Fruit fly (Drosophila melanogaster) whole organism, embryonic: Measurements from ENCODE around the gene Dhdds.

Experiments used
- Ada2b ChIP-seq: fragments of 200-800 bp; sonication (Bioruptor generic); IDR thresholded peaks from 2 replicates; pipeline ENCODE4 v1.3.6; 2022; ENCODE audit warnings: missing biosample characterization, missing genetic modification characterization
- B-H1 ChIP-seq: fragments of 200-800 bp; sonication (Bioruptor generic); IDR thresholded peaks from 3 replicates; pipeline ENCODE4 v1.3.6; 2022; ENCODE audit warnings: missing biosample characterization, missing genetic modification characterization
- CG10274 ChIP-seq: fragments of 200-800 bp; sonication (Bioruptor generic); optimal IDR thresholded peaks from 3 replicates; lab custom pipeline; 2017; ENCODE audit warnings: missing biosample characterization, mild to moderate bottlenecking, missing genetic modification characterization
- CG13424 ChIP-seq: fragments of 200-800 bp; sonication (Bioruptor generic); optimal IDR thresholded peaks from 2 replicates; lab custom pipeline; 2019; ENCODE audit warnings: missing biosample characterization, mild to moderate bottlenecking, missing genetic modification characterization, moderate library complexity
- CG13775 ChIP-seq: fragments of 200-800 bp; sonication (Bioruptor generic); optimal IDR thresholded peaks from 3 replicates; lab custom pipeline; 2017; ENCODE audit warnings: missing biosample characterization, mild to moderate bottlenecking, missing genetic modification characterization
- CG14441 ChIP-seq: fragments of 200-800 bp; sonication (Bioruptor generic); IDR thresholded peaks from 2 replicates; pipeline ENCODE4 v1.3.6; 2022; ENCODE audit warnings: missing biosample characterization, missing genetic modification characterization
- CG18262 ChIP-seq: fragments of 200-800 bp; optimal IDR thresholded peaks from 3 replicates; lab custom pipeline; 2019; ENCODE audit warnings: missing biosample characterization, mild to moderate bottlenecking, missing genetic modification characterization, moderate library complexity
- CG1832 ChIP-seq: fragments of 200-800 bp; sonication (Bioruptor generic); optimal IDR thresholded peaks from 2 replicates; lab custom pipeline; 2017; ENCODE audit warnings: missing biosample characterization, mild to moderate bottlenecking, missing genetic modification characterization, inconsistent platforms
- CG2678 ChIP-seq: fragments of 200-800 bp; sonication (Bioruptor generic); optimal IDR thresholded peaks from 3 replicates; lab custom pipeline; 2019; ENCODE audit warnings: missing biosample characterization, mild to moderate bottlenecking, missing genetic modification characterization, moderate library complexity
- CG3847 ChIP-seq: fragments of 200-800 bp; sonication (Bioruptor generic); IDR thresholded peaks from 2 replicates; pipeline ENCODE4 v1.3.6; 2022; ENCODE audit warnings: missing biosample characterization, missing genetic modification characterization
- CG42726 ChIP-seq: fragments of 200-800 bp; sonication (Bioruptor generic); IDR thresholded peaks from 2 replicates; pipeline ENCODE4 v1.3.6; 2022; ENCODE audit warnings: missing biosample characterization, missing genetic modification characterization; ENCODE audit not compliant: partially characterized antibody
- CG6689 ChIP-seq: fragments of 200-800 bp; sonication (Bioruptor generic); IDR thresholded peaks from 2 replicates; pipeline ENCODE4 v1.3.6; 2022; ENCODE audit warnings: missing biosample characterization, missing genetic modification characterization
- CG7271 ChIP-seq: fragments of 200-800 bp; sonication (Bioruptor generic); optimal IDR thresholded peaks from 2 replicates; lab custom pipeline; 2018; ENCODE audit warnings: missing biosample characterization, mild to moderate bottlenecking, missing genetic modification characterization, moderate library complexity
- CG7556 ChIP-seq: fragments of 200-800 bp; sonication (Bioruptor generic); optimal IDR thresholded peaks from 2 replicates; lab custom pipeline; 2017; ENCODE audit warnings: missing biosample characterization, mild to moderate bottlenecking, missing genetic modification characterization
- CG8765 ChIP-seq: fragments of 200-800 bp; sonication (Bioruptor generic); IDR thresholded peaks from 2 replicates; pipeline ENCODE4 v1.3.6; 2022; ENCODE audit warnings: missing biosample characterization, missing genetic modification characterization
- CG9437 ChIP-seq: fragments of 200-800 bp; sonication (Bioruptor generic); optimal IDR thresholded peaks from 2 replicates; lab custom pipeline; 2018; ENCODE audit warnings: missing biosample characterization, mild to moderate bottlenecking, missing genetic modification characterization
- Chrac-16 ChIP-seq: fragments of 200-800 bp; sonication (Bioruptor generic); optimal IDR thresholded peaks from 3 replicates; lab custom pipeline; 2016; ENCODE audit warnings: missing biosample characterization, missing genetic modification characterization
- Dp ChIP-seq: fragments of 200-800 bp; sonication (Bioruptor generic); optimal IDR thresholded peaks from 2 replicates; lab custom pipeline; 2018; ENCODE audit warnings: missing biosample characterization, mild to moderate bottlenecking, missing genetic modification characterization, moderate library complexity
- Eip74EF ChIP-seq, 2 experiments: fragments of 200-800 bp in 1 of 2; fragments of >200 bp in 1 of 2; sonication (Bioruptor generic) in 1 of 2; optimal IDR thresholded peaks; 2 replicates each; lab custom pipeline; 2017 to 2019; ENCODE audit warnings: missing biosample characterization in 2 of 2, missing genetic modification characterization in 2 of 2, mild to moderate bottlenecking in 1 of 2, moderate library complexity in 1 of 2
- Fer2 ChIP-seq: fragments of 200-800 bp; sonication (Bioruptor generic); optimal IDR thresholded peaks from 2 replicates; lab custom pipeline; 2018; ENCODE audit warnings: missing biosample characterization, mild to moderate bottlenecking, missing genetic modification characterization, moderate library complexity
- Gsc ChIP-seq: fragments of 200-800 bp; sonication (Bioruptor generic); IDR thresholded peaks from 2 replicates; pipeline ENCODE4 v1.3.6; 2022; ENCODE audit warnings: missing biosample characterization, missing genetic modification characterization
- H2.0 ChIP-seq: fragments of 200-800 bp; sonication (Bioruptor generic); IDR thresholded peaks from 2 replicates; pipeline ENCODE4 v1.3.6; 2022; ENCODE audit warnings: missing biosample characterization, missing genetic modification characterization
- Hmr ChIP-seq: fragments of 200-800 bp; sonication (Bioruptor generic); optimal IDR thresholded peaks from 3 replicates; lab custom pipeline; 2017; ENCODE audit warnings: mild to moderate bottlenecking, missing biosample characterization, missing genetic modification reagents, missing genetic modification characterization
- Lim3 ChIP-seq: fragments of 200-800 bp; sonication (Bioruptor generic); IDR thresholded peaks from 2 replicates; pipeline ENCODE4 v1.3.6; 2022; ENCODE audit warnings: missing biosample characterization, missing genetic modification characterization
- Neu2 ChIP-seq: fragments of 200-800 bp; sonication (Bioruptor generic); optimal IDR thresholded peaks from 3 replicates; lab custom pipeline; 2016; ENCODE audit warnings: missing biosample characterization, missing genetic modification characterization, borderline replicate concordance
- Nf-YC ChIP-seq: fragments of 200-800 bp; optimal IDR thresholded peaks from 3 replicates; lab custom pipeline; 2019; ENCODE audit warnings: missing biosample characterization, mild to moderate bottlenecking, missing genetic modification characterization, moderate library complexity
- Poxn ChIP-seq: fragments of 200-800 bp; sonication (Bioruptor generic); IDR thresholded peaks from 2 replicates; pipeline ENCODE4 v1.3.6; 2022; ENCODE audit warnings: missing biosample characterization, missing genetic modification characterization
- aop ChIP-seq: fragments of 200-800 bp; sonication (Bioruptor generic); IDR thresholded peaks from 2 replicates; pipeline ENCODE4 v1.3.6; 2022; ENCODE audit warnings: missing biosample characterization, missing genetic modification characterization
- ap ChIP-seq: fragments of 200-800 bp; sonication (Bioruptor generic); IDR thresholded peaks from 2 replicates; pipeline ENCODE4 v1.3.6; 2022; ENCODE audit warnings: missing biosample characterization, missing genetic modification characterization
- dmrt11E ChIP-seq: fragments of 200-800 bp; sonication (Bioruptor generic); optimal IDR thresholded peaks from 3 replicates; lab custom pipeline; 2018; ENCODE audit warnings: missing biosample characterization, mild to moderate bottlenecking, missing genetic modification characterization, moderate library complexity
- gce ChIP-seq: fragments of 200-800 bp; sonication (Bioruptor generic); IDR thresholded peaks from 3 replicates; pipeline ENCODE4 v1.3.6; 2022; ENCODE audit warnings: missing biosample characterization, missing genetic modification characterization
- h ChIP-seq: fragments of >200 bp; optimal IDR thresholded peaks from 2 replicates; lab custom pipeline; 2017
- hb ChIP-seq: fragments of 200-800 bp; sonication (Bioruptor generic); IDR thresholded peaks from 3 replicates; pipeline ENCODE4 v1.3.6; 2022; ENCODE audit warnings: missing biosample characterization, missing genetic modification characterization; ENCODE audit not compliant: partially characterized antibody
- her ChIP-seq: fragments of 200-800 bp; sonication (Bioruptor generic); optimal IDR thresholded peaks from 2 replicates; lab custom pipeline; 2016; ENCODE audit warnings: missing biosample characterization, missing genetic modification characterization
- knrl ChIP-seq: fragments of 200-800 bp; sonication (Bioruptor generic); IDR thresholded peaks from 3 replicates; pipeline ENCODE4 v1.3.6; 2022; ENCODE audit warnings: missing biosample characterization, missing genetic modification characterization; ENCODE audit not compliant: partially characterized antibody
- mld ChIP-seq: fragments of 200-800 bp; sonication (Bioruptor generic); IDR thresholded peaks from 3 replicates; pipeline ENCODE4 v1.3.6; 2022; ENCODE audit warnings: missing biosample characterization, missing genetic modification characterization; ENCODE audit not compliant: partially characterized antibody
- nau ChIP-seq: fragments of 200-800 bp; sonication (Bioruptor generic); optimal IDR thresholded peaks from 3 replicates; lab custom pipeline; 2017; ENCODE audit warnings: missing biosample characterization, mild to moderate bottlenecking, missing genetic modification characterization, missing genetic modification reagents
- nerfin-2 ChIP-seq: fragments of 200-800 bp; sonication (Bioruptor generic); IDR thresholded peaks from 2 replicates; pipeline ENCODE4 v1.3.6; 2022; ENCODE audit warnings: missing biosample characterization, missing genetic modification characterization; ENCODE audit not compliant: partially characterized antibody
- nom ChIP-seq: fragments of 200-800 bp; sonication (Bioruptor generic); optimal IDR thresholded peaks from 2 replicates; lab custom pipeline; 2017; ENCODE audit warnings: missing biosample characterization, missing genetic modification characterization, mild to moderate bottlenecking, moderate library complexity, missing genetic modification reagents
- pfk ChIP-seq: fragments of 200-800 bp; sonication (Bioruptor generic); optimal IDR thresholded peaks from 2 replicates; lab custom pipeline; 2018; ENCODE audit warnings: missing biosample characterization, mild to moderate bottlenecking, missing genetic modification characterization, moderate library complexity
- repo ChIP-seq: fragments of 200-800 bp; sonication (Bioruptor generic); optimal IDR thresholded peaks from 2 replicates; lab custom pipeline; 2016; ENCODE audit warnings: missing biosample characterization, missing genetic modification characterization
- sens ChIP-seq: fragments of 200-800 bp; sonication (Bioruptor generic); peaks from one replicate; lab custom pipeline; 2016; ENCODE audit warnings: missing biosample characterization, missing genetic modification characterization
- stwl ChIP-seq: fragments of 200-800 bp; sonication (Bioruptor generic); optimal IDR thresholded peaks from 3 replicates; lab custom pipeline; 2018; ENCODE audit warnings: missing biosample characterization, mild to moderate bottlenecking, missing genetic modification characterization, moderate library complexity
- tin ChIP-seq: fragments of 200-800 bp; sonication (Bioruptor generic); optimal IDR thresholded peaks from 3 replicates; lab custom pipeline; 2016; ENCODE audit warnings: missing biosample characterization, missing genetic modification characterization
- tio ChIP-seq: fragments of 200-800 bp; sonication (Bioruptor generic); optimal IDR thresholded peaks from 2 replicates; lab custom pipeline; 2017; ENCODE audit warnings: missing biosample characterization, missing genetic modification characterization, inconsistent platforms
- toy ChIP-seq: fragments of 200-800 bp; sonication (Bioruptor generic); IDR thresholded peaks from 2 replicates; pipeline ENCODE4 v1.3.6; 2022; ENCODE audit warnings: missing biosample characterization, missing genetic modification characterization
- trem ChIP-seq: fragments of 200-800 bp; optimal IDR thresholded peaks from 3 replicates; lab custom pipeline; 2019; ENCODE audit warnings: missing biosample characterization, mild to moderate bottlenecking, missing genetic modification characterization, moderate library complexity
- vvl ChIP-seq: fragments of 200-800 bp; sonication (Bioruptor generic); IDR thresholded peaks from 2 replicates; pipeline ENCODE4 v1.3.6; 2022; ENCODE audit warnings: missing biosample characterization, missing genetic modification characterization

Gene Dhdds

dm6 chrX:7937588-7938481 is 4.7 kb upstream of the Dhdds start:
- no peak for TF ChIP-seq Dp (GFP tag; lab: Kevin White, UChicago)
- peak; percentile 58 for TF ChIP-seq trem (tag; lab: Kevin White, UChicago)
- 0 out of 2 replicates have a peak, but pooled peaks have one; percentile 40 for TF ChIP-seq H2.0
- TF ChIP-seq vvl (GFP tag; lab: Robert Waterston, UW): peak; percentile 73
- peak; percentile 14; the same call in 1 of the 2 replicates for TF ChIP-seq Lim3 (GFP tag; lab: Robert Waterston, UW)
- no peak for TF ChIP-seq CG42726 (GFP tag; lab: Robert Waterston, UW)
- no peak for TF ChIP-seq h (lab: Kevin White, UChicago)
- peak; percentile 53 for TF ChIP-seq her (GFP tag; lab: Kevin White, UChicago)
- peak; percentile 87 for TF ChIP-seq CG13424 (tag; lab: Kevin White, UChicago)
- peak; percentile 77 for TF ChIP-seq CG13775 (GFP tag; lab: Kevin White, UChicago)
- peak; percentile 82 for TF ChIP-seq tin (GFP tag; lab: Kevin White, UChicago)
- no peak; the same call in none of the 2 replicates for TF ChIP-seq Gsc (GFP tag; lab: Robert Waterston, UW)
- peak; percentile 89 for TF ChIP-seq CG7556 (GFP tag; lab: Kevin White, UChicago)
- TF ChIP-seq nau (GFP tag; lab: Kevin White, UChicago): peak; percentile 77
- peak; percentile 54; the same call in 2 of the 3 replicates for TF ChIP-seq B-H1 (GFP tag; lab: Robert Waterston, UW)
- no peak for TF ChIP-seq stwl (tag; lab: Kevin White, UChicago)
- peak; percentile 64 for TF ChIP-seq CG14441 (GFP tag; lab: Robert Waterston, UW)
- no peak for TF ChIP-seq pfk (GFP tag; lab: Kevin White, UChicago)
- no peak for TF ChIP-seq Poxn (GFP tag; lab: Robert Waterston, UW)
- no peak for TF ChIP-seq CG7271 (tag; lab: Kevin White, UChicago)
- TF ChIP-seq knrl (GFP tag; lab: Robert Waterston, UW): no peak
- peak; percentile 40 for TF ChIP-seq nom (GFP tag; lab: Kevin White, UChicago)
- peak; percentile 58 for TF ChIP-seq Hmr (GFP tag; lab: Kevin White, UChicago)
- peak; percentile 82 for TF ChIP-seq Chrac-16
- peak; percentile 87 for TF ChIP-seq CG2678 (tag; lab: Kevin White, UChicago)
- TF ChIP-seq tio (GFP tag; lab: Kevin White, UChicago): peak; percentile 82
- TF ChIP-seq CG9437 (GFP tag; lab: Kevin White, UChicago): peak; percentile 87
- peak; percentile 55 for TF ChIP-seq CG1832 (GFP tag; lab: Kevin White, UChicago)
- TF ChIP-seq repo (GFP tag; lab: Kevin White, UChicago): peak; percentile 53
- peak; percentile 38; the same call in 1 of the 2 replicates for TF ChIP-seq CG3847 (GFP tag; lab: Robert Waterston, UW)
- TF ChIP-seq CG6689 (GFP tag; lab: Robert Waterston, UW): peak; percentile 83
- TF ChIP-seq sens: peak; percentile 98
- TF ChIP-seq hb (GFP tag; lab: Robert Waterston, UW): no peak
- TF ChIP-seq mld: no peak
- no peak for TF ChIP-seq CG8765
- TF ChIP-seq CG10274 (GFP tag; lab: Kevin White, UChicago): peak; percentile 66
- peak; percentile 92 for TF ChIP-seq CG18262
- TF ChIP-seq Neu2 (GFP tag; lab: Kevin White, UChicago): peak; percentile 11
- TF ChIP-seq Nf-YC: peak; percentile 62
- TF ChIP-seq Fer2: peak; percentile 28
- no peak for TF ChIP-seq aop (GFP tag; lab: Robert Waterston, UW)
- TF ChIP-seq Eip74EF (GFP tag; optimal IDR thresholded peaks at IDR 0.05; lab: Kevin White, UChicago): peak in 1 of 2 experiments; percentile 75
- no peak for TF ChIP-seq toy (GFP tag; lab: Robert Waterston, UW)
- TF ChIP-seq gce (GFP tag; lab: Robert Waterston, UW): 0 out of 3 replicates have a peak, but pooled peaks have one; percentile 43
- peak; percentile 41; the same call in 1 of the 2 replicates for TF ChIP-seq Ada2b (GFP tag; lab: Robert Waterston, UW)
- peak; percentile 47; the same call in 1 of the 2 replicates for TF ChIP-seq ap (GFP tag; lab: Robert Waterston, UW)
- TF ChIP-seq dmrt11E (tag; lab: Kevin White, UChicago): peak; percentile 86
- TF ChIP-seq nerfin-2 (GFP tag; lab: Robert Waterston, UW): no peak
